Fruit fly (Drosophila melanogaster) whole organism, embryonic: ENCODE data around the gene Prim2.

Experiments
- CG10543 ChIP-seq: fragments of 200-800 bp; sonication (Bioruptor generic); optimal IDR thresholded peaks from 3 replicates; lab custom pipeline; 2017; ENCODE audit warnings: missing biosample characterization, mild to moderate bottlenecking, missing genetic modification characterization, moderate library complexity
- CG11085 ChIP-seq: fragments of 200-800 bp; sonication (Bioruptor generic); IDR thresholded peaks from 2 replicates; pipeline ENCODE4 v1.3.6; 2022; ENCODE audit warnings: missing biosample characterization, missing genetic modification characterization
- CG14710 ChIP-seq: fragments of 200-800 bp; sonication (Bioruptor generic); optimal IDR thresholded peaks from 3 replicates; lab custom pipeline; 2019; ENCODE audit warnings: missing biosample characterization, mild to moderate bottlenecking, missing genetic modification characterization, moderate library complexity
- CG15011 ChIP-seq: fragments of 200-800 bp; sonication (Bioruptor generic); optimal IDR thresholded peaks from 3 replicates; lab custom pipeline; 2018; ENCODE audit warnings: missing biosample characterization, mild to moderate bottlenecking, missing genetic modification characterization
- CG15073 ChIP-seq: fragments of 200-800 bp; sonication (Bioruptor generic); optimal IDR thresholded peaks from 2 replicates; lab custom pipeline; 2016; ENCODE audit warnings: missing biosample characterization, missing genetic modification characterization
- CG15269 ChIP-seq: fragments of 200-800 bp; sonication (Bioruptor generic); optimal IDR thresholded peaks from 2 replicates; lab custom pipeline; 2018; ENCODE audit warnings: missing biosample characterization, mild to moderate bottlenecking, missing genetic modification characterization, moderate library complexity
- CG1832 ChIP-seq: fragments of 200-800 bp; sonication (Bioruptor generic); optimal IDR thresholded peaks from 2 replicates; lab custom pipeline; 2017; ENCODE audit warnings: missing biosample characterization, mild to moderate bottlenecking, missing genetic modification characterization, inconsistent platforms
- CG31224 ChIP-seq: fragments of 200-800 bp; sonication (Bioruptor generic); IDR thresholded peaks from 2 replicates; pipeline ENCODE4 v1.3.6; 2022; ENCODE audit warnings: missing biosample characterization, missing genetic modification characterization
- CG4424 ChIP-seq: fragments of 200-800 bp; sonication (Bioruptor generic); optimal IDR thresholded peaks from 3 replicates; lab custom pipeline; 2016; ENCODE audit warnings: missing biosample characterization, missing genetic modification characterization
- CG6254 ChIP-seq: fragments of 200-800 bp; sonication (Bioruptor generic); optimal IDR thresholded peaks from 3 replicates; lab custom pipeline; 2017; ENCODE audit warnings: mild to moderate bottlenecking, missing biosample characterization, missing genetic modification reagents, missing genetic modification characterization
- CG6654 ChIP-seq: fragments of 200-800 bp; sonication (Bioruptor generic); optimal IDR thresholded peaks from 2 replicates; lab custom pipeline; 2017; ENCODE audit warnings: missing biosample characterization, mild to moderate bottlenecking, missing genetic modification characterization
- CG6683 ChIP-seq: fragments of 200-800 bp; sonication (Bioruptor generic); optimal IDR thresholded peaks from 2 replicates; lab custom pipeline; 2017; ENCODE audit warnings: missing biosample characterization, mild to moderate bottlenecking, missing genetic modification characterization, missing genetic modification reagents
- CG6791 ChIP-seq: fragments of 200-800 bp; sonication (Bioruptor generic); IDR thresholded peaks from 3 replicates; pipeline ENCODE4 v1.3.6; 2022; ENCODE audit warnings: missing biosample characterization, missing genetic modification characterization; ENCODE audit not compliant: partially characterized antibody
- CG7786 ChIP-seq: fragments of 200-800 bp; sonication (Bioruptor generic); optimal IDR thresholded peaks from 2 replicates; lab custom pipeline; 2016; ENCODE audit warnings: missing biosample characterization, missing genetic modification characterization
- CG8359 ChIP-seq: fragments of 200-800 bp; sonication (Bioruptor generic); optimal IDR thresholded peaks from 2 replicates; lab custom pipeline; 2017; ENCODE audit warnings: missing biosample characterization, mild to moderate bottlenecking, missing genetic modification characterization, borderline replicate concordance
- Deaf1 ChIP-seq: fragments of 200-800 bp; optimal IDR thresholded peaks from 3 replicates; lab custom pipeline; 2019; ENCODE audit warnings: missing biosample characterization, mild to moderate bottlenecking, missing genetic modification characterization, moderate library complexity
- Doc2 ChIP-seq: fragments of 200-800 bp; sonication (Bioruptor generic); IDR thresholded peaks from 2 replicates; pipeline ENCODE4 v1.3.6; 2022; ENCODE audit warnings: missing biosample characterization, missing genetic modification characterization
- Ets97D ChIP-seq: fragments of 200-800 bp; sonication (Bioruptor generic); optimal IDR thresholded peaks from 3 replicates; lab custom pipeline; 2016; ENCODE audit warnings: missing biosample characterization, missing genetic modification characterization
- Fer1 ChIP-seq: fragments of 200-800 bp; sonication (Bioruptor generic); optimal IDR thresholded peaks from 2 replicates; lab custom pipeline; 2017; ENCODE audit warnings: missing biosample characterization, mild to moderate bottlenecking, missing genetic modification characterization
- HHEX ChIP-seq: fragments of 200-800 bp; sonication (Bioruptor generic); optimal IDR thresholded peaks from 3 replicates; lab custom pipeline; 2017; ENCODE audit warnings: missing biosample characterization, mild to moderate bottlenecking, missing genetic modification characterization, missing genetic modification reagents
- HLH3B ChIP-seq: fragments of 200-800 bp; sonication (Bioruptor generic); IDR thresholded peaks from 2 replicates; pipeline ENCODE4 v1.3.6; 2022; ENCODE audit warnings: missing biosample characterization, missing genetic modification characterization
- Med ChIP-seq: fragments of 200-800 bp; sonication (Bioruptor generic); peaks from one replicate; lab custom pipeline; 2016; ENCODE audit warnings: missing biosample characterization, missing genetic modification characterization, mild to moderate bottlenecking, inconsistent platforms, moderate library complexity
- Opbp ChIP-seq: fragments of 200-800 bp; sonication (Bioruptor generic); IDR thresholded peaks from 3 replicates; pipeline ENCODE4 v1.3.6; 2022; ENCODE audit warnings: missing biosample characterization, missing genetic modification characterization; ENCODE audit not compliant: partially characterized antibody
- Scr ChIP-seq: fragments of 200-800 bp; sonication (Bioruptor generic); IDR thresholded peaks from 2 replicates; pipeline ENCODE4 v1.3.6; 2022; ENCODE audit warnings: missing biosample characterization, missing genetic modification characterization; ENCODE audit not compliant: partially characterized antibody
- Xrp1 ChIP-seq: fragments of 200-800 bp; sonication (Bioruptor generic); IDR thresholded peaks from 2 replicates; pipeline ENCODE4 v1.3.6; 2022; ENCODE audit warnings: missing biosample characterization, missing genetic modification characterization
- al ChIP-seq: fragments of 200-800 bp; sonication (Bioruptor generic); IDR thresholded peaks from 2 replicates; pipeline ENCODE4 v1.3.6; 2022; ENCODE audit warnings: missing biosample characterization, missing genetic modification characterization
- ase ChIP-seq: fragments of 200-800 bp; sonication (Bioruptor generic); IDR thresholded peaks from 3 replicates; pipeline ENCODE4 v1.3.6; 2022; ENCODE audit warnings: missing biosample characterization, missing genetic modification characterization
- br ChIP-seq: fragments of >200 bp; optimal IDR thresholded peaks from 2 replicates; lab custom pipeline; 2017
- cas ChIP-seq: fragments of 200-800 bp; sonication (Bioruptor generic); IDR thresholded peaks from 2 replicates; pipeline ENCODE4 v1.3.6; 2022; ENCODE audit warnings: missing biosample characterization, missing genetic modification characterization
- ci ChIP-seq: fragments of 200-800 bp; sonication (Bioruptor generic); IDR thresholded peaks from 3 replicates; pipeline ENCODE4 v1.3.6; 2022; ENCODE audit warnings: missing biosample characterization, missing genetic modification characterization
- crol ChIP-seq: fragments of 200-800 bp; sonication (Bioruptor generic); IDR thresholded peaks from 2 replicates; pipeline ENCODE4 v1.3.6; 2022; ENCODE audit warnings: missing biosample characterization, missing genetic modification characterization
- crp ChIP-seq, 2 experiments: fragments of 200-800 bp; sonication (Bioruptor generic); optimal IDR thresholded peaks; 2 replicates in 1 of 2; 3 replicates in 1 of 2; lab custom pipeline; 2017; ENCODE audit warnings: missing biosample characterization in 2 of 2, missing genetic modification characterization in 2 of 2, mild to moderate bottlenecking in 1 of 2, moderate library complexity in 1 of 2
- dmrt11E ChIP-seq: fragments of 200-800 bp; sonication (Bioruptor generic); optimal IDR thresholded peaks from 3 replicates; lab custom pipeline; 2018; ENCODE audit warnings: missing biosample characterization, mild to moderate bottlenecking, missing genetic modification characterization, moderate library complexity
- dmrt99B ChIP-seq: fragments of 200-800 bp; sonication (Bioruptor generic); optimal IDR thresholded peaks from 2 replicates; lab custom pipeline; 2018; ENCODE audit warnings: missing biosample characterization, mild to moderate bottlenecking, missing genetic modification characterization, moderate library complexity
- ewg ChIP-seq: fragments of 200-800 bp; sonication (Bioruptor generic); optimal IDR thresholded peaks from 3 replicates; lab custom pipeline; 2017; ENCODE audit warnings: mild to moderate bottlenecking, missing biosample characterization, missing genetic modification reagents, missing genetic modification characterization
- exex ChIP-seq: fragments of 200-800 bp; sonication (Bioruptor generic); optimal IDR thresholded peaks from 4 replicates; lab custom pipeline; 2018; ENCODE audit warnings: missing biosample characterization, mild to moderate bottlenecking, missing genetic modification characterization, moderate library complexity
- gcm ChIP-seq: fragments of 200-800 bp; sonication (Bioruptor generic); optimal IDR thresholded peaks from 2 replicates; lab custom pipeline; 2019; ENCODE audit warnings: missing biosample characterization, mild to moderate bottlenecking, missing genetic modification characterization, moderate library complexity
- grn ChIP-seq: fragments of 200-800 bp; sonication (Bioruptor generic); optimal IDR thresholded peaks from 3 replicates; lab custom pipeline; 2017; ENCODE audit warnings: missing biosample characterization, missing genetic modification characterization
- kay ChIP-seq: fragments of 200-800 bp; sonication (Bioruptor generic); optimal IDR thresholded peaks from 2 replicates; lab custom pipeline; 2016; ENCODE audit warnings: missing biosample characterization, missing genetic modification characterization
- nerfin-1 ChIP-seq: fragments of 200-800 bp; sonication (Bioruptor generic); optimal IDR thresholded peaks from 3 replicates; lab custom pipeline; 2019; ENCODE audit warnings: missing biosample characterization, mild to moderate bottlenecking, missing genetic modification characterization, moderate library complexity
- nmo ChIP-seq: fragments of 200-800 bp; sonication (Bioruptor generic); optimal IDR thresholded peaks from 2 replicates; lab custom pipeline; 2018; ENCODE audit warnings: missing biosample characterization, mild to moderate bottlenecking, missing genetic modification characterization, moderate library complexity
- oc ChIP-seq: fragments of 200-800 bp; sonication (Bioruptor generic); optimal IDR thresholded peaks from 2 replicates; lab custom pipeline; 2018; ENCODE audit warnings: missing biosample characterization, mild to moderate bottlenecking, missing genetic modification characterization, moderate library complexity
- otp ChIP-seq: fragments of 200-800 bp; sonication (Bioruptor generic); IDR thresholded peaks from 3 replicates; pipeline ENCODE4, ENCODE4 v1.3.6; 2022; ENCODE audit warnings: missing biosample characterization, missing genetic modification characterization
- pan ChIP-seq, 4 experiments: fragments of >200 bp in 3 of 4; fragments of 200-800 bp in 1 of 4; sonication (Bioruptor generic) in 1 of 4; optimal IDR thresholded peaks in 3 of 4; IDR thresholded peaks in 1 of 4; 2 replicates each; pipeline versions ENCODE4 v1.3.6 to Lab custom; 2017 to 2022; ENCODE audit warnings: missing biosample characterization in 2 of 4, missing genetic modification characterization in 2 of 4, mixed read lengths in 1 of 4
- pb ChIP-seq: fragments of 200-800 bp; sonication (Bioruptor generic); optimal IDR thresholded peaks from 3 replicates; lab custom pipeline; 2016; ENCODE audit warnings: missing biosample characterization, missing genetic modification characterization
- prd ChIP-seq, 3 experiments: fragments of >200 bp in 2 of 3; fragments of 200-800 bp in 1 of 3; sonication (Bioruptor generic) in 1 of 3; optimal IDR thresholded peaks in 2 of 3; IDR thresholded peaks in 1 of 3; 2 replicates in 2 of 3; 3 replicates in 1 of 3; pipeline versions ENCODE4 v1.3.6 to Lab custom; 2017 to 2022; ENCODE audit warnings: missing biosample characterization in 1 of 3, missing genetic modification characterization in 1 of 3
- ro ChIP-seq: fragments of 200-800 bp; sonication (Bioruptor generic); IDR thresholded peaks from 2 replicates; pipeline ENCODE4 v1.3.6; 2022; ENCODE audit warnings: missing biosample characterization, missing genetic modification characterization
- z ChIP-seq: fragments of 200-800 bp; sonication (Bioruptor generic); IDR thresholded peaks from 3 replicates; pipeline ENCODE4 v1.3.6; 2022; ENCODE audit warnings: missing biosample characterization, missing genetic modification characterization
- zfh1 ChIP-seq: fragments of 200-800 bp; sonication (Bioruptor generic); IDR thresholded peaks from 3 replicates; pipeline ENCODE4 v1.3.6; 2022; ENCODE audit warnings: missing biosample characterization, missing genetic modification characterization
- zfh2 ChIP-seq: fragments of 200-800 bp; sonication (Bioruptor generic); optimal IDR thresholded peaks from 2 replicates; lab custom pipeline; 2016; ENCODE audit warnings: missing biosample characterization, missing genetic modification characterization

The Prim2 gene

DNA sequence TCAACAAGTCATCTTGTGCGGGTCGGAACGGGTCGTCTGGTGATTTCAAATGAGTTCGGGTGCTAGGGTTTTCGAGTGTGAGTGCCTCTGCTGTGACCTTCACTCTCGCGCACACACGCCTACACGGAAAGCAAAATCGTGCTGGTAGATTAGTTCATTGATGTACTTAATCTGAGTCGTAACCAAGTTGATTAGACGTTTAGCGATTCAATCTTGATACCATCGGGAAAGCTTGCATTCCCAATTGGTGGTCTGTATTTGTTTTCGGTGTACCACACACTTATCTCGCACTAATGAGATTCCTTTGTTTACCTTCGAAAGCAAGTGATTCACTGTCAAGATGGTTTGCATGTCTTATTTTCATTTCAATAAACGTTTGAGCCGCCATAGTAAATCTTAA lies 27.6 kb upstream of the Prim2 start (continued):
- TF ChIP-seq Deaf1 (tag; lab: Kevin White, UChicago) (peak; percentile 17), Fer1 (GFP tag; lab: Kevin White, UChicago) (peak; percentile 59), kay (GFP tag; lab: Kevin White, UChicago) (peak; percentile 38), HHEX (GFP tag; lab: Kevin White, UChicago) (peak; percentile 35), ro (GFP tag; lab: Robert Waterston, UW) (no peak), Ets97D (no peak), ase (no peak), CG31224 (GFP tag; lab: Robert Waterston, UW) (no peak), dmrt11E (tag; lab: Kevin White, UChicago) (peak; percentile 17), zfh2 (GFP tag; lab: Kevin White, UChicago) (peak; percentile 7), ewg (GFP tag; lab: Kevin White, UChicago) (no peak), exex (tag; lab: Kevin White, UChicago) (peak; percentile 86), Xrp1 (GFP tag; lab: Robert Waterston, UW) (peak; percentile 57), HLH3B (GFP tag; lab: Robert Waterston, UW) (peak; percentile 31; the same call in 1 of the 2 replicates), CG1832 (no peak), zfh1 (no peak), Med (GFP tag; lab: Kevin White, UChicago) (peak; percentile 92), ci (peak; percentile 27; the same call in 1 of the 3 replicates), Opbp (no peak), CG6254 (GFP tag; lab: Kevin White, UChicago) (no peak), CG15269 (peak; percentile 59), gcm (peak; percentile 41), CG15011 (no peak), otp (GFP tag; lab: Robert Waterston, UW) (no peak), br (lab: Kevin White, UChicago) (no peak), pb (GFP tag; lab: Kevin White, UChicago) (peak; percentile 47), pan (optimal IDR thresholded peaks at IDR 0.05; lab: Kevin White, UChicago) (no peak), pan (GFP tag; optimal IDR thresholded peaks at IDR 0.05 in 1 of 2, IDR thresholded peaks at IDR 0.05 in 1 of 2) (peak in 1 of 2 experiments; percentile 56), crp (GFP tag; optimal IDR thresholded peaks at IDR 0.05; lab: Kevin White, UChicago) (no peak), dmrt99B (peak; percentile 38), Doc2 (GFP tag; lab: Robert Waterston, UW) (no peak), cas (GFP tag; lab: Robert Waterston, UW) (no peak), CG4424 (GFP tag; lab: Kevin White, UChicago) (no peak), z (GFP tag; lab: Robert Waterston, UW) (no peak), prd (optimal IDR thresholded peaks at IDR 0.05; lab: Kevin White, UChicago) (no peak), prd (GFP tag; IDR thresholded peaks at IDR 0.05; lab: Robert Waterston, UW) (peak; percentile 49; the same call in 1 of the 3 replicates), Scr (GFP tag; lab: Robert Waterston, UW) (no peak), oc (tag; lab: Kevin White, UChicago) (no peak), crol (GFP tag; lab: Robert Waterston, UW) (no peak), al (GFP tag; lab: Robert Waterston, UW) (no peak), CG6791 (GFP tag; lab: Robert Waterston, UW) (no peak), CG7786 (GFP tag; lab: Kevin White, UChicago) (peak; percentile 31), CG14710 (tag; lab: Kevin White, UChicago) (no peak), CG10543 (GFP tag; lab: Kevin White, UChicago) (no peak), CG15073 (GFP tag; lab: Kevin White, UChicago) (no peak), CG8359 (GFP tag; lab: Kevin White, UChicago) (no peak), grn (peak; percentile 78), CG6683 (GFP tag; lab: Kevin White, UChicago) (no peak), nerfin-1 (no peak), nmo (GFP tag; lab: Kevin White, UChicago) (peak; percentile 0), CG6654 (no peak), CG11085 (GFP tag; lab: Robert Waterston, UW) (no peak)
